Worm (Caenorhabditis elegans) whole organism, young adult: ENCODE measurements around the gene F35E8.6.

Experiments
- F39B2.1 ChIP-seq: fragments of 200-800 bp; sonication (Bioruptor generic); IDR thresholded peaks from 2 replicates; pipeline ENCODE4 v1.3.6; 2022; ENCODE audit warnings: missing genetic modification reagents, missing genetic modification characterization, missing compliant biosample characterization
- F57A8.1 ChIP-seq: fragments of 200-800 bp; sonication (Bioruptor generic); optimal IDR thresholded peaks from 2 replicates; lab custom pipeline; 2018; ENCODE audit warnings: mild to moderate bottlenecking, missing genetic modification characterization, moderate library complexity, missing compliant biosample characterization
- K11D2.4 ChIP-seq: fragments of 200-800 bp; sonication (Bioruptor generic); IDR thresholded peaks from 2 replicates; pipeline ENCODE4 v1.3.6; 2022; ENCODE audit warnings: missing genetic modification reagents, missing genetic modification characterization, missing compliant biosample characterization
- T26A5.8 ChIP-seq: sonication (generic microtip); optimal IDR thresholded peaks from 2 replicates; lab custom pipeline; 2016; ENCODE audit warnings: missing genetic modification characterization, missing compliant biosample characterization
- Y53F4B.3 ChIP-seq: fragments of 200-800 bp; sonication (Bioruptor generic); IDR thresholded peaks from 2 replicates; pipeline ENCODE4 v1.3.6; 2022; ENCODE audit warnings: missing genetic modification reagents, missing genetic modification characterization, missing compliant biosample characterization
- ZK185.1 ChIP-seq: sonication (generic microtip); optimal IDR thresholded peaks from 2 replicates; lab custom pipeline; 2016; ENCODE audit warnings: mild to moderate bottlenecking, missing genetic modification characterization, missing compliant biosample characterization; ENCODE audit not compliant: poor library complexity, severe bottlenecking
- aptf-2 ChIP-seq: fragments of 200-800 bp; sonication (Bioruptor generic); conservative IDR thresholded peaks from 2 replicates; pipeline ENCODE4 v1.3.6; 2022; ENCODE audit warnings: missing genetic modification reagents, missing genetic modification characterization, missing compliant biosample characterization
- aptf-3 ChIP-seq: fragments of 200-800 bp; sonication (Bioruptor generic); IDR thresholded peaks from 2 replicates; pipeline ENCODE4 v1.3.6; 2022; ENCODE audit warnings: missing genetic modification characterization, missing compliant biosample characterization
- ccch-3 ChIP-seq: fragments of 200-800 bp; sonication (Bioruptor generic); optimal IDR thresholded peaks from 2 replicates; lab custom pipeline; 2018; ENCODE audit warnings: mild to moderate bottlenecking, missing genetic modification characterization, missing compliant biosample characterization
- ceh-79 ChIP-seq: sonication (generic microtip); optimal IDR thresholded peaks from 2 replicates; lab custom pipeline; 2017; ENCODE audit warnings: mild to moderate bottlenecking, missing genetic modification characterization, missing compliant biosample characterization
- ceh-91 ChIP-seq: fragments of 200-800 bp; sonication (Bioruptor generic); IDR thresholded peaks from 2 replicates; pipeline ENCODE4 v1.3.6; 2022; ENCODE audit warnings: missing genetic modification reagents, missing genetic modification characterization, missing compliant biosample characterization
- chd-7 ChIP-seq: sonication (generic microtip); optimal IDR thresholded peaks from 2 replicates; lab custom pipeline; 2016; ENCODE audit warnings: mild to moderate bottlenecking, missing genetic modification characterization, moderate library complexity, missing compliant biosample characterization
- dpff-1 ChIP-seq: sonication (generic microtip); optimal IDR thresholded peaks from 2 replicates; lab custom pipeline; 2017; ENCODE audit warnings: mild to moderate bottlenecking, missing genetic modification characterization, missing compliant biosample characterization
- dpl-1 ChIP-seq: fragments of 150-350 bp; optimal IDR thresholded peaks from 2 replicates; lab custom pipeline; 2014; ENCODE audit warnings: missing biosample characterization, missing genetic modification reagents, missing genetic modification characterization
- efl-1 ChIP-seq: fragments of 150-350 bp; optimal IDR thresholded peaks from 2 replicates; lab custom pipeline; 2014; ENCODE audit warnings: missing biosample characterization, missing genetic modification reagents, missing genetic modification characterization
- ets-4 ChIP-seq: fragments of 200-800 bp; sonication (Bioruptor generic); optimal IDR thresholded peaks from 2 replicates; lab custom pipeline; 2018; ENCODE audit warnings: mild to moderate bottlenecking, missing genetic modification characterization, missing compliant biosample characterization
- gei-17 ChIP-seq: fragments of 200-800 bp; sonication (Bioruptor generic); optimal IDR thresholded peaks from 2 replicates; lab custom pipeline; 2018; ENCODE audit warnings: mild to moderate bottlenecking, missing genetic modification characterization, missing compliant biosample characterization
- him-1 ChIP-seq: sonication (generic microtip); optimal IDR thresholded peaks from 2 replicates; lab custom pipeline; 2016; ENCODE audit warnings: missing genotype, missing genetic modification reagents, missing genetic modification characterization, missing compliant biosample characterization
- hlh-12 ChIP-seq: sonication (generic microtip); optimal IDR thresholded peaks from 2 replicates; lab custom pipeline; 2016; ENCODE audit warnings: missing genetic modification characterization, missing compliant biosample characterization
- hmg-1.2 ChIP-seq: fragments of 200-800 bp; sonication (Bioruptor generic); IDR thresholded peaks from 2 replicates; pipeline ENCODE4 v1.3.6; 2022; ENCODE audit warnings: missing genetic modification reagents, missing genetic modification characterization, missing compliant biosample characterization
- hmg-20 ChIP-seq: fragments of 200-800 bp; sonication (Bioruptor generic); IDR thresholded peaks from 2 replicates; pipeline ENCODE4 v1.3.6; 2022; ENCODE audit warnings: missing genetic modification reagents, missing genetic modification characterization, missing compliant biosample characterization
- hrde-1 ChIP-seq: sonication (generic microtip); optimal IDR thresholded peaks from 2 replicates; lab custom pipeline; 2016; ENCODE audit warnings: missing genetic modification characterization, mild to moderate bottlenecking, missing compliant biosample characterization, moderate library complexity, missing genotype, missing genetic modification reagents, borderline replicate concordance
- lag-1 ChIP-seq: fragments of 200-800 bp; sonication (Bioruptor generic); IDR thresholded peaks from 2 replicates; pipeline ENCODE4 v1.3.6; 2022; ENCODE audit warnings: missing genetic modification reagents, missing genetic modification characterization, missing compliant biosample characterization
- lin-40 ChIP-seq: sonication (generic microtip); optimal IDR thresholded peaks from 2 replicates; lab custom pipeline; 2016; ENCODE audit warnings: missing genetic modification characterization, mild to moderate bottlenecking, missing compliant biosample characterization, missing genotype, missing genetic modification reagents
- lin-54 ChIP-seq: fragments of 200-800 bp; sonication (Bioruptor generic); optimal IDR thresholded peaks from 2 replicates; lab custom pipeline; 2018; ENCODE audit warnings: mild to moderate bottlenecking, missing genetic modification characterization, missing compliant biosample characterization
- madf-3 ChIP-seq: fragments of 200-800 bp; sonication (Bioruptor generic); IDR thresholded peaks from 2 replicates; pipeline ENCODE4 v1.3.6; 2022; ENCODE audit warnings: missing genetic modification reagents, missing genetic modification characterization, missing compliant biosample characterization
- mes-4 ChIP-seq: sonication (generic microtip); optimal IDR thresholded peaks from 2 replicates; lab custom pipeline; 2016; ENCODE audit warnings: missing genotype, missing genetic modification characterization, missing compliant biosample characterization
- mxl-1 ChIP-seq: sonication (generic microtip); optimal IDR thresholded peaks from 2 replicates; lab custom pipeline; 2016; ENCODE audit warnings: missing genetic modification characterization, missing compliant biosample characterization
- nfya-1 ChIP-seq: sonication (generic microtip); optimal IDR thresholded peaks from 2 replicates; lab custom pipeline; 2017; ENCODE audit warnings: antibody characterized with exemption, missing compliant biosample characterization, missing genetic modification characterization, borderline replicate concordance; ENCODE audit not compliant: insufficient read depth
- nhr-27 ChIP-seq: fragments of 200-800 bp; sonication (Bioruptor generic); optimal IDR thresholded peaks from 2 replicates; lab custom pipeline; 2018; ENCODE audit warnings: mild to moderate bottlenecking, missing genetic modification characterization, moderate library complexity, missing compliant biosample characterization
- rcor-1 ChIP-seq: fragments of 200-800 bp; sonication (Bioruptor generic); IDR thresholded peaks from 2 replicates; pipeline ENCODE4 v1.3.6; 2022; ENCODE audit warnings: missing genetic modification reagents, missing genetic modification characterization, missing compliant biosample characterization
- sdz-38 ChIP-seq: sonication (generic microtip); optimal IDR thresholded peaks from 2 replicates; lab custom pipeline; 2016; ENCODE audit warnings: missing genotype, missing genetic modification characterization, missing compliant biosample characterization
- sea-2 ChIP-seq: fragments of 200-800 bp; sonication (Bioruptor generic); IDR thresholded peaks from 2 replicates; pipeline ENCODE4 v1.3.6; 2022; ENCODE audit warnings: missing genetic modification characterization, missing compliant biosample characterization
- somi-1 ChIP-seq: fragments of 200-800 bp; sonication (Bioruptor generic); optimal IDR thresholded peaks from 2 replicates; lab custom pipeline; 2018; ENCODE audit warnings: mild to moderate bottlenecking, missing genetic modification characterization, missing compliant biosample characterization
- zfh-2 ChIP-seq: fragments of 200-800 bp; sonication (Bioruptor generic); conservative IDR thresholded peaks from 2 replicates; pipeline ENCODE4 v1.3.6; 2022; ENCODE audit warnings: missing genetic modification reagents, missing genetic modification characterization, missing compliant biosample characterization
- ztf-25 ChIP-seq: fragments of 200-800 bp; sonication (Bioruptor generic); IDR thresholded peaks from 2 replicates; pipeline ENCODE4 v1.3.6; 2022; ENCODE audit warnings: missing genetic modification reagents, missing genetic modification characterization, missing compliant biosample characterization

Gene F35E8.6

ce11 chrV:15911848-15912247 is at the start of gene F35E8.6:
TSS of gene F35E8.6 (plus strand) at chrV:15912148.
- TF ChIP-seq madf-3 (GFP tag; lab: Robert Waterston, UW) (no peak), ccch-3 (GFP tag; lab: Kevin White, UChicago) (no peak), mes-4 (tag; lab: Kevin White, UChicago) (no peak), nhr-27 (tag; lab: Kevin White, UChicago) (no peak), ceh-91 (GFP tag; lab: Robert Waterston, UW) (no peak)

DNA sequence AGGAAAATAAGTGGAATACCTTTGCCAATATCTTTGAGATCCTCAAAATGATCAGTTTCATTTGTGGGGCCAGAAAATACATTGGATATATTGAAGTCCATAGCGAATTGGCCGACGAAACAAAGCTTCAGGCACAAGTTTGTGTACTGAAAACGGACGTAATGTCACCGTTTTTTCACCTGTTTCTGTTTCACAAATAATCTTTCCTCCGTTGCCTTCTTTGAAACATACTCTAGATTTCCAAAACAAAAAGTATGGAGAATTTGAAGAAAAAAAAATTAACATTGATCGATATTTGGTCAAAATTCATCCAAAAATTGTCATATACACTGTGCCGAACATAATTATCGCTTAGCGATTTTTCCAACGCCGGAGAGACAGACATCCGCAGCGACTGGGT is 49.3 kb upstream of the F35E8.6 start, which contains the start of gene srz-12:
Gene srz-12, minus strand, starts transcription at position 101 of the 400 bp plus-strand sequence.
- TF ChIP-seq hmg-1.2 (GFP tag; lab: Robert Waterston, UW) (no peak), him-1 (no peak), ZK185.1 (no peak), gei-17 (GFP tag; lab: Kevin White, UChicago) (no peak), aptf-3 (no peak), somi-1 (GFP tag; lab: Kevin White, UChicago) (no peak), chd-7 (no peak), nfya-1 (tag; lab: Kevin White, UChicago) (no peak), F39B2.1 (GFP tag; lab: Robert Waterston, UW) (no peak), zfh-2 (GFP tag; lab: Robert Waterston, UW) (no peak), mxl-1 (tag; lab: Kevin White, UChicago) (no peak), sea-2 (GFP tag; lab: Robert Waterston, UW) (no peak), aptf-2 (GFP tag; lab: Robert Waterston, UW) (no peak), sdz-38 (tag; lab: Kevin White, UChicago) (no peak), hlh-12 (tag; lab: Kevin White, UChicago) (no peak), lin-40 (no peak), lin-54 (GFP tag; lab: Kevin White, UChicago) (no peak), ceh-79 (tag; lab: Kevin White, UChicago) (no peak), T26A5.8 (no peak), nhr-27 (tag; lab: Kevin White, UChicago) (no peak)

- TF ChIP-seq rcor-1 = no peak
Measured at ce11 chrV:15863042-15863441, 48.9 kb upstream of the F35E8.6 start, which contains the start of gene srh-299. TSS of gene srh-299 (plus strand) at chrV:15863342.

- TF ChIP-seq Y53F4B.3 (GFP tag; lab: Robert Waterston, UW) = no peak
- no peak for TF ChIP-seq F57A8.1 (GFP tag; lab: Kevin White, UChicago)
- TF ChIP-seq ets-4 (GFP tag; lab: Kevin White, UChicago) = no peak
- no peak for TF ChIP-seq lag-1 (GFP tag; lab: Robert Waterston, UW)
- TF ChIP-seq efl-1 (GFP tag; lab: Kevin White, UChicago) = no peak
- TF ChIP-seq hrde-1 (tag; lab: Kevin White, UChicago) = no peak
- TF ChIP-seq K11D2.4 (GFP tag; lab: Robert Waterston, UW) = no peak
- no peak for TF ChIP-seq ztf-25 (GFP tag; lab: Robert Waterston, UW)
- TF ChIP-seq gei-17 (GFP tag; lab: Kevin White, UChicago) = no peak
- no peak for TF ChIP-seq dpl-1
- TF ChIP-seq dpff-1 (tag; lab: Kevin White, UChicago) = no peak
- TF ChIP-seq hmg-20 (GFP tag; lab: Robert Waterston, UW) = no peak
- TF ChIP-seq, all 124 proteins: peak for 0
Measured at ce11 chrV:15865839-15866238, 46.1 kb upstream of the F35E8.6 start, which contains the start of gene srh-293. TSS of gene srh-293 (plus strand) at chrV:15866139.
